Worm (Caenorhabditis elegans) whole organism, mixed stage, embryonic: Measurements from ENCODE around the gene F35E12.10.

ENCODE experiments used
- elt-1 ChIP-seq: sonication (generic microtip); optimal IDR thresholded peaks from 2 replicates; lab custom pipeline; 2017; ENCODE audit warnings: missing genetic modification characterization, mild to moderate bottlenecking, missing compliant biosample characterization, antibody characterized with exemption, moderate library complexity, borderline replicate concordance; ENCODE audit not compliant: insufficient read depth
- nhr-12 ChIP-seq: fragments of 150-350 bp; optimal IDR thresholded peaks from 2 replicates; lab custom pipeline; 2014; ENCODE audit warnings: missing biosample characterization, missing genetic modification characterization
- nhr-76 ChIP-seq: sonication (generic microtip); optimal IDR thresholded peaks from 2 replicates; lab custom pipeline; 2017; ENCODE audit warnings: missing biosample characterization, missing genetic modification characterization
- unc-39 ChIP-seq: fragments of 150-350 bp; optimal IDR thresholded peaks from 2 replicates; lab custom pipeline; 2014; ENCODE audit warnings: missing biosample characterization, missing genetic modification characterization

DNA sequence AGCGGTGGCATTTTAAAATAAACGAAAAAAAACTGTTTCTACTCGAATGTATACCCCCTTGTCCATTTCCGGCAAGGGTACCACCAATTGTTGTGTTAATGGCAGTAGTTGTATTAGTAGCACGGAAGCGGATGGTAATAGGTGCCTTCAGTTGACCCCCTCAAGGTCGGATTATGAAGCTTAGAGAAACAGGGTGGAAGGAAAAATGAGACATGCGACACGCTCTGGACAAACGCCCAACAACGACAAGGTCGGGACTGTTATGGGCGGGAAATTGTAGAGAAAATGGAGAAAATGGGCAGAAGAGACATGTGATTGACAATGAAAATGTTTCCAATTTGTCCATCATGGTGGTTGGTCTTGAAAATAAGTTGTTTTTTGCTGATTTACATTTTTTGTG, 44.6 kb downstream of the F35E12.10 start, which contains the start of gene T01D3.3:
- TF ChIP-seq nhr-12 (tag; lab: Kevin White, UChicago) (no peak), nhr-76 (tag; lab: Kevin White, UChicago) (no peak), unc-39 (tag; lab: Kevin White, UChicago) (no peak), elt-1 (tag; lab: Kevin White, UChicago) (no peak)
